Fruit fly (Drosophila melanogaster): ENCODE measurements around the gene CG13887.
A peak's percentile ranks its signal among the peaks of the same experiment; 100 is the strongest.

CG13887 gene

dm6 chr3L:805642-806218 lies 31.9 kb upstream of the CG13887 start (continued):
- TF ChIP-seq HLH3B (GFP tag; IDR thresholded peaks at IDR 0.05) (peak; percentile 67), ato (GFP tag; IDR thresholded peaks at IDR 0.05; ENCODE audit: partially characterized antibody) (no peak), ATbp (GFP tag; optimal IDR thresholded peaks at IDR 0.05) (peak; percentile 45), Hr51 (GFP tag; optimal IDR thresholded peaks at IDR 0.05) (peak in 1 of 2 experiments; percentile 55), tup (GFP tag; optimal IDR thresholded peaks at IDR 0.05) (no peak), NC2β (GFP tag; optimal IDR thresholded peaks at IDR 0.05) (peak; percentile 22), Hmx (GFP tag; optimal IDR thresholded peaks at IDR 0.05) (no peak), stc (GFP tag; IDR thresholded peaks at IDR 0.05) (peak; percentile 66; the same call in 1 of the 2 replicates), CG15269 (tag; optimal IDR thresholded peaks at IDR 0.05) (peak; percentile 23), Ets65A (GFP tag) (peak; percentile 13), CG10321 (GFP tag; IDR thresholded peaks at IDR 0.05) (no peak), CG7271 (tag; optimal IDR thresholded peaks at IDR 0.05) (no peak), usp (GFP tag; optimal IDR thresholded peaks at IDR 0.05) (no peak), CG13287 (GFP tag; IDR thresholded peaks at IDR 0.05; ENCODE audit: partially characterized antibody) (no peak), pita (GFP tag; optimal IDR thresholded peaks at IDR 0.05) (no peak), Dad (GFP tag; optimal IDR thresholded peaks at IDR 0.05) (no peak), ftz-f1 (GFP tag; optimal IDR thresholded peaks at IDR 0.05) (no peak), Atf-2 (GFP tag; optimal IDR thresholded peaks at IDR 0.05) (peak; percentile 33), CG7987 (GFP tag; optimal IDR thresholded peaks at IDR 0.05) (no peak), Ets97D (GFP tag; optimal IDR thresholded peaks at IDR 0.05) (no peak), CG31441 (GFP tag; IDR thresholded peaks at IDR 0.05) (peak; percentile 68), CG16815 (GFP tag; optimal IDR thresholded peaks at IDR 0.05) (peak; percentile 27), Deaf1 (tag; optimal IDR thresholded peaks at IDR 0.05) (no peak), ttk (GFP tag; IDR thresholded peaks at IDR 0.05) (peak; percentile 42; the same call in 1 of the 2 replicates), h (optimal IDR thresholded peaks at IDR 0.05) (no peak), kni (GFP tag; optimal IDR thresholded peaks at IDR 0.05) (no peak), knrl (GFP tag; IDR thresholded peaks at IDR 0.05; ENCODE audit: partially characterized antibody) (no peak), CG8765 (GFP tag; IDR thresholded peaks at IDR 0.05) (peak; percentile 11; the same call in 1 of the 2 replicates), gcm2 (GFP tag; optimal IDR thresholded peaks at IDR 0.05) (no peak), CG1233 (GFP tag; optimal IDR thresholded peaks at IDR 0.05) (peak; percentile 56), jing (GFP tag; optimal IDR thresholded peaks at IDR 0.05) (no peak), az2 (GFP tag; optimal IDR thresholded peaks at IDR 0.05) (peak; percentile 59), vfl (GFP tag; optimal IDR thresholded peaks at IDR 0.05) (no peak), psq (GFP tag; optimal IDR thresholded peaks at IDR 0.05) (no peak), CG4730 (GFP tag; IDR thresholded peaks at IDR 0.05) (no peak), Hsf (GFP tag; optimal IDR thresholded peaks at IDR 0.05) (peak; percentile 26), Gsc (GFP tag; IDR thresholded peaks at IDR 0.05) (no peak), tap (tag; optimal IDR thresholded peaks at IDR 0.05) (peak; percentile 38), CG3847 (GFP tag; IDR thresholded peaks at IDR 0.05) (no peak), p53 (GFP tag; optimal IDR thresholded peaks at IDR 0.05) (no peak), CG4282 (GFP tag; optimal IDR thresholded peaks at IDR 0.05) (peak; percentile 25), E2f2 (GFP tag; IDR thresholded peaks at IDR 0.05) (peak; percentile 32; the same call in 1 of the 2 replicates), CG10565 (GFP tag; optimal IDR thresholded peaks at IDR 0.05) (no peak), tx (GFP tag; optimal IDR thresholded peaks at IDR 0.05) (no peak), esg (GFP tag; conservative IDR thresholded peaks at IDR 0.05) (peak; percentile 36; the same call in 1 of the 2 replicates), CTCF (GFP tag; optimal IDR thresholded peaks at IDR 0.05) (no peak), en (GFP tag; optimal IDR thresholded peaks at IDR 0.05) (no peak), CoRest (tag; optimal IDR thresholded peaks at IDR 0.05) (peak; percentile 47), bigmax (GFP tag; optimal IDR thresholded peaks at IDR 0.05) (no peak), CG10462 (GFP tag; optimal IDR thresholded peaks at IDR 0.05) (no peak), phol (tag; optimal IDR thresholded peaks at IDR 0.05) (peak; percentile 78), al (GFP tag; IDR thresholded peaks at IDR 0.05) (no peak)
